Fruit fly (Drosophila melanogaster) whole organism, embryonic: ENCODE measurements around the gene Clk.

Experiments used
- CG11696 ChIP-seq: fragments of 200-800 bp; sonication (Bioruptor generic); IDR thresholded peaks from 2 replicates; pipeline ENCODE4 v1.3.6; 2022; ENCODE audit warnings: missing biosample characterization, missing genetic modification characterization
- CG12104 ChIP-seq: fragments of 200-800 bp; sonication (Bioruptor generic); optimal IDR thresholded peaks from 3 replicates; lab custom pipeline; 2016; ENCODE audit warnings: missing biosample characterization, missing genetic modification characterization
- CG16813 ChIP-seq: fragments of 200-800 bp; sonication (Bioruptor generic); IDR thresholded peaks from 3 replicates; pipeline ENCODE4 v1.3.6; 2022; ENCODE audit warnings: missing biosample characterization, missing genetic modification characterization; ENCODE audit not compliant: partially characterized antibody
- CG17361 ChIP-seq: fragments of 200-800 bp; sonication (Bioruptor generic); IDR thresholded peaks from 3 replicates; pipeline ENCODE4 v1.3.6; 2022; ENCODE audit warnings: missing biosample characterization, missing genetic modification characterization
- CG18262 ChIP-seq: fragments of 200-800 bp; optimal IDR thresholded peaks from 3 replicates; lab custom pipeline; 2019; ENCODE audit warnings: missing biosample characterization, mild to moderate bottlenecking, missing genetic modification characterization, moderate library complexity
- CG2678 ChIP-seq: fragments of 200-800 bp; sonication (Bioruptor generic); optimal IDR thresholded peaks from 3 replicates; lab custom pipeline; 2019; ENCODE audit warnings: missing biosample characterization, mild to moderate bottlenecking, missing genetic modification characterization, moderate library complexity
- CG30403 ChIP-seq: fragments of 200-800 bp; sonication (Bioruptor generic); optimal IDR thresholded peaks from 3 replicates; lab custom pipeline; 2016; ENCODE audit warnings: missing biosample characterization, missing genetic modification characterization
- CG3065 ChIP-seq: fragments of 200-800 bp; sonication (Bioruptor generic); optimal IDR thresholded peaks from 2 replicates; lab custom pipeline; 2016; ENCODE audit warnings: missing biosample characterization, missing genetic modification characterization
- CG3163 ChIP-seq: fragments of 200-800 bp; sonication (Bioruptor generic); optimal IDR thresholded peaks from 3 replicates; lab custom pipeline; 2016; ENCODE audit warnings: missing biosample characterization, missing genetic modification characterization
- CG4730 ChIP-seq: fragments of 200-800 bp; sonication (Bioruptor generic); IDR thresholded peaks from 2 replicates; pipeline ENCODE4 v1.3.6; 2022; ENCODE audit warnings: missing biosample characterization, missing genetic modification characterization
- CG7372 ChIP-seq: fragments of 200-800 bp; sonication (Bioruptor generic); IDR thresholded peaks from 2 replicates; pipeline ENCODE4 v1.3.6; 2022; ENCODE audit warnings: missing biosample characterization, missing genetic modification characterization
- CG7745 ChIP-seq: fragments of 200-800 bp; sonication (Bioruptor generic); optimal IDR thresholded peaks from 2 replicates; lab custom pipeline; 2018; ENCODE audit warnings: missing biosample characterization, mild to moderate bottlenecking, missing genetic modification characterization, moderate library complexity
- CG9437 ChIP-seq: fragments of 200-800 bp; sonication (Bioruptor generic); optimal IDR thresholded peaks from 2 replicates; lab custom pipeline; 2018; ENCODE audit warnings: missing biosample characterization, mild to moderate bottlenecking, missing genetic modification characterization
- D ChIP-seq, 2 experiments: fragments of 200-800 bp in 1 of 2; fragments of >200 bp in 1 of 2; sonication (Bioruptor generic) in 1 of 2; optimal IDR thresholded peaks; 2 replicates in 1 of 2; 3 replicates in 1 of 2; lab custom pipeline; 2017; ENCODE audit warnings: mild to moderate bottlenecking in 1 of 2, missing biosample characterization in 1 of 2, missing genetic modification characterization in 1 of 2, missing genetic modification reagents in 1 of 2
- Doc3 ChIP-seq: fragments of 200-800 bp; sonication (Bioruptor generic); IDR thresholded peaks from 3 replicates; pipeline ENCODE4 v1.3.6; 2022; ENCODE audit warnings: missing biosample characterization, missing genetic modification characterization; ENCODE audit not compliant: partially characterized antibody
- HLH4C ChIP-seq: fragments of 200-800 bp; sonication (Bioruptor generic); IDR thresholded peaks from 3 replicates; pipeline ENCODE4 v1.3.6; 2022; ENCODE audit warnings: missing biosample characterization, missing genetic modification characterization; ENCODE audit not compliant: partially characterized antibody
- HLHmδ ChIP-seq: fragments of 200-800 bp; sonication (Bioruptor generic); optimal IDR thresholded peaks from 2 replicates; lab custom pipeline; 2018; ENCODE audit warnings: missing biosample characterization, mild to moderate bottlenecking, missing genetic modification characterization, moderate library complexity
- Hand ChIP-seq: fragments of 200-800 bp; sonication (Bioruptor generic); optimal IDR thresholded peaks from 2 replicates; lab custom pipeline; 2017; ENCODE audit warnings: mild to moderate bottlenecking, missing biosample characterization, missing genetic modification reagents, missing genetic modification characterization
- Hr78 ChIP-seq, 2 experiments: fragments of 200-800 bp in 1 of 2; fragments of >200 bp in 1 of 2; sonication (Bioruptor generic) in 1 of 2; optimal IDR thresholded peaks; 2 replicates each; lab custom pipeline; 2017 to 2019; ENCODE audit warnings: missing biosample characterization in 2 of 2, missing genetic modification characterization in 2 of 2, mild to moderate bottlenecking in 1 of 2, moderate library complexity in 1 of 2
- MTF-1 ChIP-seq: fragments of 200-800 bp; sonication (Bioruptor generic); optimal IDR thresholded peaks from 2 replicates; lab custom pipeline; 2018; ENCODE audit warnings: missing biosample characterization, mild to moderate bottlenecking, missing genetic modification characterization, borderline replicate concordance
- Neu2 ChIP-seq: fragments of 200-800 bp; sonication (Bioruptor generic); optimal IDR thresholded peaks from 3 replicates; lab custom pipeline; 2016; ENCODE audit warnings: missing biosample characterization, missing genetic modification characterization, borderline replicate concordance
- Sox102F ChIP-seq: fragments of 200-800 bp; sonication (Bioruptor generic); optimal IDR thresholded peaks from 2 replicates; lab custom pipeline; 2018; ENCODE audit warnings: missing biosample characterization, mild to moderate bottlenecking, missing genetic modification characterization, moderate library complexity
- Trl ChIP-seq, 3 experiments: fragments of >200 bp in 2 of 3; fragments of 200-800 bp in 1 of 3; sonication (Bioruptor generic) in 1 of 3; optimal IDR thresholded peaks; 2 replicates in 1 of 3; 3 replicates in 2 of 3; lab custom pipeline; 2016 to 2017; ENCODE audit warnings: missing biosample characterization in 1 of 3, missing genetic modification characterization in 1 of 3
- abd-A ChIP-seq: fragments of 200-800 bp; sonication (Bioruptor generic); optimal IDR thresholded peaks from 3 replicates; lab custom pipeline; 2019; ENCODE audit warnings: missing biosample characterization, mild to moderate bottlenecking, missing genetic modification characterization, moderate library complexity
- bbx ChIP-seq: fragments of 200-800 bp; sonication (Bioruptor generic); IDR thresholded peaks from 2 replicates; pipeline ENCODE4 v1.3.6; 2022; ENCODE audit warnings: missing biosample characterization, missing genetic modification characterization; ENCODE audit not compliant: partially characterized antibody
- bcd ChIP-seq: fragments of 200-800 bp; sonication (Bioruptor generic); optimal IDR thresholded peaks from 2 replicates; lab custom pipeline; 2017; ENCODE audit warnings: missing biosample characterization, mild to moderate bottlenecking, missing genetic modification characterization
- btn ChIP-seq: fragments of 200-800 bp; sonication (Bioruptor generic); optimal IDR thresholded peaks from 2 replicates; lab custom pipeline; 2016; ENCODE audit warnings: missing biosample characterization, missing genetic modification characterization
- chinmo ChIP-seq: fragments of 200-800 bp; sonication (Bioruptor generic); IDR thresholded peaks from 4 replicates; pipeline ENCODE4 v1.3.6; 2022; ENCODE audit warnings: missing biosample characterization, missing genetic modification characterization; ENCODE audit not compliant: partially characterized antibody
- chn ChIP-seq: fragments of 200-800 bp; sonication (Bioruptor generic); optimal IDR thresholded peaks from 2 replicates; lab custom pipeline; 2016; ENCODE audit warnings: missing biosample characterization, missing genetic modification characterization
- croc ChIP-seq: fragments of 200-800 bp; sonication (Bioruptor generic); conservative IDR thresholded peaks from 3 replicates; pipeline ENCODE4 v1.3.6; 2022; ENCODE audit warnings: missing biosample characterization, missing genetic modification characterization
- da ChIP-seq: fragments of 200-800 bp; sonication (Bioruptor generic); optimal IDR thresholded peaks from 2 replicates; lab custom pipeline; 2016; ENCODE audit warnings: missing biosample characterization, missing genetic modification characterization
- dimm ChIP-seq: fragments of 200-800 bp; sonication (Bioruptor generic); IDR thresholded peaks from 2 replicates; pipeline ENCODE4 v1.3.6; 2022; ENCODE audit warnings: missing biosample characterization, missing genetic modification characterization
- dysf ChIP-seq: fragments of 200-800 bp; sonication (Bioruptor generic); IDR thresholded peaks from 3 replicates; pipeline ENCODE4 v1.3.6; 2022; ENCODE audit warnings: missing biosample characterization, missing genetic modification characterization
- gce ChIP-seq: fragments of 200-800 bp; sonication (Bioruptor generic); IDR thresholded peaks from 3 replicates; pipeline ENCODE4 v1.3.6; 2022; ENCODE audit warnings: missing biosample characterization, missing genetic modification characterization
- nmo ChIP-seq: fragments of 200-800 bp; sonication (Bioruptor generic); optimal IDR thresholded peaks from 2 replicates; lab custom pipeline; 2018; ENCODE audit warnings: missing biosample characterization, mild to moderate bottlenecking, missing genetic modification characterization, moderate library complexity
- oc ChIP-seq: fragments of 200-800 bp; sonication (Bioruptor generic); optimal IDR thresholded peaks from 2 replicates; lab custom pipeline; 2018; ENCODE audit warnings: missing biosample characterization, mild to moderate bottlenecking, missing genetic modification characterization, moderate library complexity
- onecut ChIP-seq: fragments of 200-800 bp; sonication (Bioruptor generic); IDR thresholded peaks from 2 replicates; pipeline ENCODE4 v1.3.6; 2022; ENCODE audit warnings: missing biosample characterization, missing genetic modification characterization
- pum ChIP-seq: fragments of 200-800 bp; sonication (Bioruptor generic); optimal IDR thresholded peaks from 2 replicates; lab custom pipeline; 2016; ENCODE audit warnings: missing biosample characterization, missing genetic modification characterization
- salm ChIP-seq: fragments of 200-800 bp; sonication (Bioruptor generic); optimal IDR thresholded peaks from 2 replicates; lab custom pipeline; 2018; ENCODE audit warnings: missing biosample characterization, mild to moderate bottlenecking, missing genetic modification characterization
- sd ChIP-seq: fragments of 200-800 bp; sonication (Bioruptor generic); optimal IDR thresholded peaks from 3 replicates; lab custom pipeline; 2018; ENCODE audit warnings: missing biosample characterization, mild to moderate bottlenecking, missing genetic modification characterization, moderate library complexity
- sqz ChIP-seq: fragments of 200-800 bp; sonication (Bioruptor generic); optimal IDR thresholded peaks from 3 replicates; lab custom pipeline; 2018; ENCODE audit warnings: missing biosample characterization, mild to moderate bottlenecking, missing genetic modification characterization
- sr ChIP-seq: fragments of 200-800 bp; sonication (Bioruptor generic); IDR thresholded peaks from 3 replicates; pipeline ENCODE4 v1.3.6; 2022; ENCODE audit warnings: missing biosample characterization, missing genetic modification characterization
- stwl ChIP-seq: fragments of 200-800 bp; sonication (Bioruptor generic); optimal IDR thresholded peaks from 3 replicates; lab custom pipeline; 2018; ENCODE audit warnings: missing biosample characterization, mild to moderate bottlenecking, missing genetic modification characterization, moderate library complexity
- tgo ChIP-seq: fragments of 200-800 bp; sonication (Bioruptor generic); IDR thresholded peaks from 3 replicates; pipeline ENCODE4 v1.3.6; 2022; ENCODE audit warnings: missing biosample characterization, missing genetic modification characterization
- tio ChIP-seq: fragments of 200-800 bp; sonication (Bioruptor generic); optimal IDR thresholded peaks from 2 replicates; lab custom pipeline; 2017; ENCODE audit warnings: missing biosample characterization, missing genetic modification characterization, inconsistent platforms
- z ChIP-seq: fragments of 200-800 bp; sonication (Bioruptor generic); IDR thresholded peaks from 3 replicates; pipeline ENCODE4 v1.3.6; 2022; ENCODE audit warnings: missing biosample characterization, missing genetic modification characterization

The Clk gene

dm6 chr3L:7754109-7754508 lies 21.3 kb downstream of the Clk start, which contains the start of gene CG7409 (continued):
- peak; percentile 13 for TF ChIP-seq Sox102F (GFP tag; lab: Kevin White, UChicago)
- no peak for TF ChIP-seq pum (GFP tag; lab: Kevin White, UChicago)
- TF ChIP-seq CG11696 (GFP tag; lab: Robert Waterston, UW), result no peak
- TF ChIP-seq dysf (GFP tag; lab: Robert Waterston, UW), result 0 out of 3 replicates have a peak, but pooled peaks have one; percentile 10
- TF ChIP-seq CG16813, result no peak
- no peak for TF ChIP-seq CG12104 (GFP tag; lab: Kevin White, UChicago)
- TF ChIP-seq CG18262 (tag; lab: Kevin White, UChicago), result no peak
- no peak for TF ChIP-seq gce (GFP tag; lab: Robert Waterston, UW)
- no peak for TF ChIP-seq CG30403 (GFP tag; lab: Kevin White, UChicago)
- no peak for TF ChIP-seq chn (GFP tag; lab: Kevin White, UChicago)
- no peak for TF ChIP-seq HLH4C (GFP tag; lab: Robert Waterston, UW)
- TF ChIP-seq btn (GFP tag; lab: Kevin White, UChicago), result no peak
- no peak for TF ChIP-seq Neu2 (GFP tag; lab: Kevin White, UChicago)
- no peak for TF ChIP-seq CG7745 (tag; lab: Kevin White, UChicago)
- no peak for TF ChIP-seq salm
- TF ChIP-seq z (GFP tag; lab: Robert Waterston, UW), result no peak

- TF ChIP-seq CG7372 (peak; percentile 16; the same call in 1 of the 2 replicates), Trl (optimal IDR thresholded peaks at IDR 0.05; lab: Kevin White, UChicago) (peak; percentile 27 to 34), Trl (GFP tag; optimal IDR thresholded peaks at IDR 0.05; lab: Kevin White, UChicago) (no peak), CG4730 (GFP tag; lab: Robert Waterston, UW) (no peak)
Observed at dm6 chr3L:7747044-7747443, 28.4 kb downstream of the Clk start, which contains the start of gene CG13685. TSS of gene CG13685 (plus strand) at chr3L:7747344.

- TF ChIP-seq CG17361 (GFP tag; lab: Robert Waterston, UW) (no peak), da (GFP tag; lab: Kevin White, UChicago) (no peak), dimm (GFP tag; lab: Robert Waterston, UW) (no peak), onecut (GFP tag; lab: Robert Waterston, UW) (no peak), tgo (GFP tag; lab: Robert Waterston, UW) (no peak), abd-A (tag; lab: Kevin White, UChicago) (peak; percentile 37), Hand (no peak), sr (peak; percentile 69; the same call in 1 of the 3 replicates), nmo (GFP tag; lab: Kevin White, UChicago) (no peak), bcd (GFP tag; lab: Kevin White, UChicago) (no peak), D (optimal IDR thresholded peaks at IDR 0.05; lab: Kevin White, UChicago) (no peak), D (GFP tag; optimal IDR thresholded peaks at IDR 0.05; lab: Kevin White, UChicago) (no peak), sd (peak; percentile 48), CG9437 (GFP tag; lab: Kevin White, UChicago) (no peak), HLHmδ (no peak), chinmo (GFP tag; lab: Robert Waterston, UW) (peak; percentile 94; the same call in 3 of the 4 replicates), Hr78 (GFP tag; optimal IDR thresholded peaks at IDR 0.05; lab: Kevin White, UChicago) (peak in 1 of 2 experiments; percentile 20), Trl (optimal IDR thresholded peaks at IDR 0.05; lab: Kevin White, UChicago) (peak in 1 of 2 experiments; percentile 20), Trl (GFP tag; optimal IDR thresholded peaks at IDR 0.05; lab: Kevin White, UChicago) (no peak), bbx (GFP tag; lab: Robert Waterston, UW) (no peak), Doc3 (GFP tag; lab: Robert Waterston, UW) (no peak), tio (GFP tag; lab: Kevin White, UChicago) (no peak), MTF-1 (no peak), sqz (peak; percentile 65), CG3163 (GFP tag; lab: Kevin White, UChicago) (peak; percentile 59), Sox102F (GFP tag; lab: Kevin White, UChicago) (no peak), oc (tag; lab: Kevin White, UChicago) (peak; percentile 30), CG3065 (GFP tag; lab: Kevin White, UChicago) (no peak), croc (GFP tag; lab: Robert Waterston, UW) (no peak), CG2678 (tag; lab: Kevin White, UChicago) (no peak), stwl (tag; lab: Kevin White, UChicago) (no peak)
Observed at dm6 chr3L:7743741-7744140, 31.7 kb downstream of the Clk start.
